Worm (Caenorhabditis elegans) whole organism, mixed stage, embryonic: ENCODE results near the gene coq-8.

Source experiments
- M03D4.4 ChIP-seq: sonication (generic microtip); optimal IDR thresholded peaks from 2 replicates; lab custom pipeline; 2017; ENCODE audit warnings: mild to moderate bottlenecking, missing genetic modification characterization, missing compliant biosample characterization
- bed-3 ChIP-seq: fragments of 200-800 bp; sonication (Bioruptor generic); optimal IDR thresholded peaks from 3 replicates; lab custom pipeline; 2018; ENCODE audit warnings: mild to moderate bottlenecking, missing genetic modification characterization, moderate library complexity, missing compliant biosample characterization
- blmp-1 ChIP-seq: fragments of 150-350 bp; optimal IDR thresholded peaks from 2 replicates; lab custom pipeline; 2014; ENCODE audit warnings: missing biosample characterization, missing genetic modification characterization
- ceh-43 ChIP-seq: fragments of 200-800 bp; sonication (Bioruptor generic); optimal IDR thresholded peaks from 2 replicates; lab custom pipeline; 2018; ENCODE audit warnings: mild to moderate bottlenecking, missing genetic modification characterization, moderate library complexity, missing compliant biosample characterization
- ceh-83 ChIP-seq: fragments of 200-800 bp; sonication (Bioruptor generic); optimal IDR thresholded peaks from 2 replicates; lab custom pipeline; 2018; ENCODE audit warnings: mild to moderate bottlenecking, missing genetic modification characterization, missing compliant biosample characterization
- ces-1 ChIP-seq: fragments of 150-350 bp; optimal IDR thresholded peaks from 2 replicates; lab custom pipeline; 2014; ENCODE audit warnings: missing biosample characterization, missing genetic modification reagents, missing genetic modification characterization
- drap-1 ChIP-seq: fragments of 200-800 bp; sonication (Bioruptor generic); optimal IDR thresholded peaks from 3 replicates; lab custom pipeline; 2018; ENCODE audit warnings: mild to moderate bottlenecking, missing genetic modification characterization, missing compliant biosample characterization
- elt-1 ChIP-seq: sonication (generic microtip); optimal IDR thresholded peaks from 2 replicates; lab custom pipeline; 2017; ENCODE audit warnings: missing genetic modification characterization, mild to moderate bottlenecking, missing compliant biosample characterization, antibody characterized with exemption, moderate library complexity, borderline replicate concordance; ENCODE audit not compliant: insufficient read depth
- elt-3 ChIP-seq: fragments of 150-350 bp; optimal IDR thresholded peaks from 2 replicates; lab custom pipeline; 2014; ENCODE audit warnings: missing biosample characterization, missing genetic modification characterization
- flh-1 ChIP-seq: fragments of 200-800 bp; sonication (Bioruptor generic); optimal IDR thresholded peaks from 2 replicates; lab custom pipeline; 2018; ENCODE audit warnings: mild to moderate bottlenecking, missing genetic modification characterization, moderate library complexity, missing compliant biosample characterization
- ham-2 ChIP-seq: fragments of 200-800 bp; sonication (Bioruptor generic); optimal IDR thresholded peaks from 2 replicates; lab custom pipeline; 2018; ENCODE audit warnings: mild to moderate bottlenecking, missing genetic modification characterization, missing compliant biosample characterization
- hlh-1 ChIP-seq: fragments of 150-350 bp; optimal IDR thresholded peaks from 2 replicates; lab custom pipeline; 2014; ENCODE audit warnings: missing biosample characterization, missing genetic modification reagents, missing genetic modification characterization
- lin-13 ChIP-seq: fragments of 150-350 bp; optimal IDR thresholded peaks from 2 replicates; lab custom pipeline; 2014; ENCODE audit warnings: missing biosample characterization, missing genetic modification characterization
- lin-32 ChIP-seq: fragments of 200-800 bp; sonication (Bioruptor generic); optimal IDR thresholded peaks from 2 replicates; lab custom pipeline; 2018; ENCODE audit warnings: mild to moderate bottlenecking, missing genetic modification characterization, missing compliant biosample characterization
- mab-5 ChIP-seq: fragments of 150-350 bp; optimal IDR thresholded peaks from 2 replicates; lab custom pipeline; 2014; ENCODE audit warnings: missing biosample characterization, missing genetic modification characterization
- mep-1 ChIP-seq: fragments of 150-350 bp; optimal IDR thresholded peaks from 2 replicates; lab custom pipeline; 2017; ENCODE audit warnings: missing biosample characterization, missing genetic modification reagents, missing genetic modification characterization, inconsistent platforms
- mls-2 ChIP-seq: sonication (generic microtip); optimal IDR thresholded peaks from 2 replicates; lab custom pipeline; 2016; ENCODE audit warnings: mild to moderate bottlenecking, missing genetic modification characterization, moderate library complexity, missing compliant biosample characterization
- nhr-12 ChIP-seq: fragments of 150-350 bp; optimal IDR thresholded peaks from 2 replicates; lab custom pipeline; 2014; ENCODE audit warnings: missing biosample characterization, missing genetic modification characterization
- nhr-2 ChIP-seq: fragments of 150-350 bp; optimal IDR thresholded peaks from 2 replicates; lab custom pipeline; 2014; ENCODE audit warnings: missing biosample characterization, missing genetic modification characterization
- nhr-28 ChIP-seq: fragments of 150-350 bp; optimal IDR thresholded peaks from 2 replicates; lab custom pipeline; 2014; ENCODE audit warnings: missing biosample characterization, missing genetic modification characterization
- nhr-76 ChIP-seq: sonication (generic microtip); optimal IDR thresholded peaks from 2 replicates; lab custom pipeline; 2017; ENCODE audit warnings: missing biosample characterization, missing genetic modification characterization
- pha-4 ChIP-seq: fragments of 150-350 bp; optimal IDR thresholded peaks from 2 replicates; lab custom pipeline; 2018; ENCODE audit warnings: missing biosample characterization, missing genetic modification reagents, missing genetic modification characterization
- sem-2 ChIP-seq: fragments of 200-800 bp; sonication (Bioruptor generic); optimal IDR thresholded peaks from 2 replicates; lab custom pipeline; 2018; ENCODE audit warnings: mild to moderate bottlenecking, missing genetic modification characterization, missing compliant biosample characterization
- snpc-4 ChIP-seq: fragments of 150-350 bp; optimal IDR thresholded peaks from 2 replicates; lab custom pipeline; 2014; ENCODE audit warnings: missing biosample characterization, missing genetic modification characterization
- sptf-1 ChIP-seq: sonication (generic microtip); optimal IDR thresholded peaks from 2 replicates; lab custom pipeline; 2017; ENCODE audit warnings: mild to moderate bottlenecking, missing genetic modification characterization, moderate library complexity, missing compliant biosample characterization
- tbx-8 ChIP-seq: fragments of 200-800 bp; sonication (Bioruptor generic); optimal IDR thresholded peaks from 2 replicates; lab custom pipeline; 2018; ENCODE audit warnings: mild to moderate bottlenecking, missing genetic modification characterization, moderate library complexity, missing compliant biosample characterization
- unc-39 ChIP-seq: fragments of 150-350 bp; optimal IDR thresholded peaks from 2 replicates; lab custom pipeline; 2014; ENCODE audit warnings: missing biosample characterization, missing genetic modification characterization
- unc-62 ChIP-seq: fragments of 150-350 bp; optimal IDR thresholded peaks from 2 replicates; lab custom pipeline; 2014; ENCODE audit warnings: missing biosample characterization, missing genetic modification reagents, missing genetic modification characterization
- ztf-11 ChIP-seq: fragments of 150-350 bp; optimal IDR thresholded peaks from 2 replicates; lab custom pipeline; 2014; ENCODE audit warnings: missing biosample characterization, missing genetic modification characterization

The coq-8 gene

DNA sequence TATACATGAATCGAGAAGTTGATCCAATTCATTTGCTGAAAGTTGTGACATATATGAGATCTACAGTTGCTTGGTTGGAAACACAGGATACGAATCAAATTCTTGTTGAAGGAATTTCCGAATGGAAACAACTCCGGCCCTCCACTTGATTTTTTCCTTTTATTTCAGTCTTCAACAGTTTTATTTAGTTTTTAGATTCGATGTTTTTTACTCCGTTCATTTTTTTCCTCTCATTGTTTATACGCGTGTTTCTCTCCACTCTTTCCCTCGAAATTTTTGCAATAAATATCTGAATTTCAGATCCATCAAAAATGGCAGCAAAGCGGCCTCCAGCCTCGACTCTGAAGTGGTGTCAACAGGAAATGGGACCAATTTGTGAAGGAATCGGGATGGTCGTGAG is at the start of gene coq-8:
coq-8 (plus strand) TSS at position 301 of the 400 bp plus-strand sequence.
- TF ChIP-seq ces-1 (GFP tag; lab: Kevin White, UChicago) = no peak

DNA sequence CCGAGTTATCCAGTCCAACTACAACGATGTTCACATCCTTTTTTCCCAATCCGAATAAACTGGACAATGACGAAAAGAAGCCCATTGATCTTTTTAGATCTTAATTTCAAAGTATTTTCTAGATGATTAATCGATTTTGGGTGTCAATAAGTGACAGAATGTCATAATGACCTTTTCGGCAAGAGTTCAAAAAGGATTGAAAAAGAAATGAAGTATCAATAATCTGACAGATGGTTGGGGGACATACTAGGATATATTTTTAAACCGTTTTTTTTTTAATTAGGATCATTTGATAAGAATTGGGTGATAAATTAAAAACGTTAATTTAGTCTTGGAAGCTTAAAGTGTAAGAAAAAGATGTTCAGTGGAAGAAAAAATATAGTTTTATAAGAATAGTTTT is 48.5 kb upstream of the coq-8 start, which contains the start of gene arl-6:
arl-6 (minus strand) TSS at position 101 of the 400 bp plus-strand sequence.
- TF ChIP-seq unc-62 (GFP tag; lab: Kevin White, UChicago) = no peak
- TF ChIP-seq snpc-4 (tag; lab: Kevin White, UChicago) = no peak
- TF ChIP-seq blmp-1 = no peak
- no peak for TF ChIP-seq unc-39
- TF ChIP-seq mab-5 (tag; lab: Kevin White, UChicago) = no peak
- no peak for TF ChIP-seq drap-1 (GFP tag; lab: Kevin White, UChicago)
- no peak for TF ChIP-seq lin-13 (tag; lab: Kevin White, UChicago)
- TF ChIP-seq ceh-83 (GFP tag; lab: Kevin White, UChicago) = no peak
- TF ChIP-seq ham-2 = no peak
- no peak for TF ChIP-seq nhr-2 (tag; lab: Kevin White, UChicago)
- no peak for TF ChIP-seq sem-2 (GFP tag; lab: Kevin White, UChicago)
- no peak for TF ChIP-seq elt-3 (tag; lab: Kevin White, UChicago)
- TF ChIP-seq nhr-76 (tag; lab: Kevin White, UChicago) = no peak
- no peak for TF ChIP-seq pha-4 (tag; lab: Kevin White, UChicago)
- TF ChIP-seq M03D4.4 (tag; lab: Kevin White, UChicago) = no peak
- TF ChIP-seq ceh-43 = no peak
- TF ChIP-seq nhr-28 (tag; lab: Kevin White, UChicago) = no peak
- TF ChIP-seq, all 35 proteins: peak for 0

DNA sequence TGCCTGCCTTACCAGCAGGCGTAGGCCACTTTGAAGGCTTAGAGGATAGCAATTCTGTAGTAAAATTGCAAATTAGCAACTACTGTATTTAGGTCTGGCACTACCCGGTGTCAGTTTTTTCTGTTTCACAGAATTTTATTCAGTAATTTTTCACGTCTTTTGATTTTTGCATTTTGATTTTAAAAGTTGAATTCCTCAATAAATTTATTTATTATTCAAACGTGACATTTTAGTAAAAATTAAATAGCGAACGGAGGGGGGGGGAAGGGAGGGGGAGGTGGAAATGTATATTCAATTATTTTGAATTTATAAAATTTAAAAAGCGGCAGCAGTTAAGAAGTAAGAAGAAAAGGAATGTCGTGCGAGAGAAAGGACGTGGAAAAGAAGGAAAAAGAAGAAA is 46.0 kb upstream of the coq-8 start, which contains the start of gene F26A1.4:
F26A1.4 (plus strand) TSS at position 301 of the 400 bp plus-strand sequence.
- TF ChIP-seq bed-3 (GFP tag; lab: Kevin White, UChicago) (no peak), ceh-83 (GFP tag; lab: Kevin White, UChicago) (no peak), ceh-43 (no peak), tbx-8 (no peak), ham-2 (no peak), ces-1 (GFP tag; lab: Kevin White, UChicago) (no peak), unc-62 (GFP tag; lab: Kevin White, UChicago) (no peak), sptf-1 (tag; lab: Kevin White, UChicago) (no peak), snpc-4 (tag; lab: Kevin White, UChicago) (no peak), blmp-1 (no peak), nhr-12 (tag; lab: Kevin White, UChicago) (no peak), nhr-76 (tag; lab: Kevin White, UChicago) (no peak), mab-5 (tag; lab: Kevin White, UChicago) (no peak), lin-32 (GFP tag; lab: Kevin White, UChicago) (no peak), pha-4 (tag; lab: Kevin White, UChicago) (no peak), hlh-1 (no peak)

DNA sequence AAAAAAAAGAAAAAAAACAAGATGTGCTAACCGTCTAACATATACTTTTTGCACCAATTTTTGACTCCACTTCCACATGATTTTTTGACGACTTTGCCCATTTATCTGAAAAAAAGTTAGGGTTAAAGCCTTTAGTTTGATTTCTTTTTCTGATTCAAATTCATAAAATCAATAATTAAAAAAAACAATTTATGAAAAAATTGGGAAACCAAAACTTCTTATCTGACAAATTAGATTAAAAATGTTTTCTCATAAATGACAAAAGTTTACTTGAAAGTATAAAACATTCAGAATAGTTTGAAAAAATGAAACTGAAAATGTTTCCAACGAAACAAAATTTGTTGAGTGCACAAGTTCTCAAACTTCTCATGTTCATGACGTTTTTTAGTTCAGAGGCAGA is 43.4 kb upstream of the coq-8 start, which contains the start of gene F26A1.7:
F26A1.7 (minus strand) TSS at position 101 of the 400 bp plus-strand sequence.
- TF ChIP-seq drap-1 (GFP tag; lab: Kevin White, UChicago) = no peak
- TF ChIP-seq mep-1 (tag; lab: Kevin White, UChicago) = no peak
- no peak for TF ChIP-seq ceh-83 (GFP tag; lab: Kevin White, UChicago)
- no peak for TF ChIP-seq elt-1 (tag; lab: Kevin White, UChicago)
- TF ChIP-seq lin-32 (GFP tag; lab: Kevin White, UChicago) = no peak
- TF ChIP-seq ces-1 (GFP tag; lab: Kevin White, UChicago) = no peak
- TF ChIP-seq blmp-1 = no peak
- TF ChIP-seq lin-13 (tag; lab: Kevin White, UChicago) = no peak
- TF ChIP-seq unc-62 (GFP tag; lab: Kevin White, UChicago) = no peak
- TF ChIP-seq flh-1 (GFP tag; lab: Kevin White, UChicago) = no peak
- TF ChIP-seq mls-2 (tag; lab: Kevin White, UChicago) = no peak
- no peak for TF ChIP-seq ham-2
- no peak for TF ChIP-seq ceh-43
- TF ChIP-seq bed-3 (GFP tag; lab: Kevin White, UChicago) = no peak
- TF ChIP-seq snpc-4 (tag; lab: Kevin White, UChicago) = no peak
- TF ChIP-seq sptf-1 (tag; lab: Kevin White, UChicago) = no peak
- TF ChIP-seq ztf-11 = no peak
- TF ChIP-seq nhr-12 (tag; lab: Kevin White, UChicago) = no peak

DNA sequence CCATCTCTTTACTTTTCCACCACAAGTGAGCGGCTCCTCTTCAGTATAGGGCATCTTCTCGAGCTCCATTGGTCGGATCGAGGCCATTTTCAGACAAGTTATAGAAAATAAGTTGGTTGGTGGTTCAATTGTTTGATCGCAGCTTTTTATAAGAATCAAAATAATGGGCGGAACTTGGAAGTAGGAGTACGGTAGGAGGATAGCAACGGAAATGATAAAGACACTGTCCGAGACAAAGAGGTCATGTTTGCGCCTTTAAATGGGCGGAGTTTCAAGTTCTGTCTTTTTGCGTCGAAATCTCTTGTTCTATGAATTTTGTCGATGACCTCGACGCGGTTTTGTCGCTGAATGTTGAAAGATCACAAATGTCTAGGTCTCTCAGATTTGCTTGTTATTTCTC is 41.1 kb upstream of the coq-8 start, which contains the start of gene F26A1.8:
F26A1.8 (minus strand) TSS at position 101 of the 400 bp plus-strand sequence.
- no peak for TF ChIP-seq ceh-43
- TF ChIP-seq mls-2 (tag; lab: Kevin White, UChicago) = no peak
- no peak for TF ChIP-seq lin-32 (GFP tag; lab: Kevin White, UChicago)
